Fruit fly (Drosophila melanogaster) whole organism, prepupa: ENCODE results near the gene CG14543.

Source experiments
- CG31627 ChIP-seq: fragments of 200-800 bp; sonication (Bioruptor generic); optimal IDR thresholded peaks from 3 replicates; lab custom pipeline; 2016; ENCODE audit warnings: missing biosample characterization, missing genetic modification characterization
- OdsH ChIP-seq: fragments of 200-800 bp; sonication (Bioruptor generic); optimal IDR thresholded peaks from 3 replicates; lab custom pipeline; 2016; ENCODE audit warnings: missing biosample characterization, missing genetic modification characterization
- salr ChIP-seq, 2 experiments: fragments of 200-800 bp; sonication (Bioruptor generic); optimal IDR thresholded peaks; 3 replicates each; lab custom pipeline; 2016 to 2018; ENCODE audit warnings: missing biosample characterization in 2 of 2, missing genetic modification characterization in 2 of 2, mild to moderate bottlenecking in 1 of 2

DNA sequence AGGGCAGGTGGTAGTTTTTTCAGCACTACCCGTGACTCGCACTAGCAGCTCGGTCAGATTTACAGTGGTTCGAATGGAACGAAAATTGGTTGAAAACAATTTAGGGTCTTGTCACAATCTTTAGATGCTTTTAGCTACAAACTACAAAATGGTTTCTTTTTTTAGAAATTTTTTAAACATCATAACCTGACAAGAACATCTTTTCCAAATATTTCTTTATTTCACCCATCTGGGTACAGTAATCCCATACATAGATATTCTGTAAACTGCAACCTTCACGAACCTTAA is 21.1 kb upstream of the CG14543 start:
- TF ChIP-seq OdsH (no peak), salr (GFP tag; optimal IDR thresholded peaks at IDR 0.05; lab: Kevin White, UChicago) (no peak), CG31627 (no peak)
